Fruit fly (Drosophila melanogaster): ENCODE data around the gene CG17470.
A peak's percentile ranks its signal among the peaks of the same experiment; 100 is the strongest.

The CG17470 gene

dm6 chr2L:20643144-20643543, at the start of gene CG17470:
Gene CG17470 (minus strand): TSS chr2L:20643244.
- no peak for TF ChIP-seq CG32121 (GFP tag; IDR thresholded peaks at IDR 0.05)
- no peak for TF ChIP-seq CG12605 (GFP tag; IDR thresholded peaks at IDR 0.05)
- TF ChIP-seq D1 (tag; optimal IDR thresholded peaks at IDR 0.05), result no peak
- no peak for TF ChIP-seq CG17806 (tag; optimal IDR thresholded peaks at IDR 0.05)
- TF ChIP-seq CG4496 (GFP tag; IDR thresholded peaks at IDR 0.05), result no peak
- TF ChIP-seq fd96Ca (GFP tag; IDR thresholded peaks at IDR 0.05), result no peak
- TF ChIP-seq CG15710 (tag; optimal IDR thresholded peaks at IDR 0.05), result no peak
- TF ChIP-seq CG8301 (tag; optimal IDR thresholded peaks at IDR 0.05), result no peak
- TF ChIP-seq CG14655 (GFP tag; optimal IDR thresholded peaks at IDR 0.05), result no peak
- no peak for TF ChIP-seq Pif1A (GFP tag; optimal IDR thresholded peaks at IDR 0.05)
- no peak for TF ChIP-seq CG10348 (GFP tag; IDR thresholded peaks at IDR 0.05)
- TF ChIP-seq gl (tag; optimal IDR thresholded peaks at IDR 0.05), result no peak
- TF ChIP-seq Snoo (tag; optimal IDR thresholded peaks at IDR 0.05), result no peak
- TF ChIP-seq Pif1B (GFP tag; optimal IDR thresholded peaks at IDR 0.05), result no peak
- TF ChIP-seq Ets98B (GFP tag; IDR thresholded peaks at IDR 0.05), result no peak
- TF ChIP-seq CG34367 (tag; optimal IDR thresholded peaks at IDR 0.05), result no peak

dm6 chr2L:20690055-20690454, 47.0 kb upstream of the CG17470 start:
- no peak for TF ChIP-seq CG8301 (tag; optimal IDR thresholded peaks at IDR 0.05)
- TF ChIP-seq CG4496 (GFP tag; IDR thresholded peaks at IDR 0.05), result 0 out of 3 replicates have a peak, but pooled peaks have one; percentile 18

dm6 chr2L:20688722-20689121, 45.7 kb upstream of the CG17470 start:
- TF ChIP-seq EcR (GFP tag; optimal IDR thresholded peaks at IDR 0.05) (no peak), CG15710 (tag; optimal IDR thresholded peaks at IDR 0.05) (no peak), CG8301 (tag; optimal IDR thresholded peaks at IDR 0.05) (no peak), CG8159 (tag; optimal IDR thresholded peaks at IDR 0.05) (no peak), Snoo (tag; optimal IDR thresholded peaks at IDR 0.05) (no peak), CG34367 (tag; optimal IDR thresholded peaks at IDR 0.05) (no peak), CG32121 (GFP tag; IDR thresholded peaks at IDR 0.05) (no peak), Ets98B (GFP tag; IDR thresholded peaks at IDR 0.05) (no peak), gl (tag; optimal IDR thresholded peaks at IDR 0.05) (no peak), CG12605 (GFP tag; IDR thresholded peaks at IDR 0.05) (no peak), Pif1A (GFP tag; optimal IDR thresholded peaks at IDR 0.05) (no peak), CG9948 (tag; optimal IDR thresholded peaks at IDR 0.05) (no peak), rn (GFP tag; IDR thresholded peaks at IDR 0.05) (no peak), CG10348 (GFP tag; IDR thresholded peaks at IDR 0.05) (no peak), CG14655 (GFP tag; optimal IDR thresholded peaks at IDR 0.05) (no peak), CG4496 (GFP tag; IDR thresholded peaks at IDR 0.05) (no peak), D1 (tag; optimal IDR thresholded peaks at IDR 0.05) (no peak), CG13204 (GFP tag; optimal IDR thresholded peaks at IDR 0.05) (no peak), Pif1B (GFP tag; optimal IDR thresholded peaks at IDR 0.05) (no peak), fd96Ca (GFP tag; IDR thresholded peaks at IDR 0.05) (no peak)

dm6 chr2L:20682136-20682733, 39.2 kb upstream of the CG17470 start, which contains the start of gene CG2617:
Gene CG2617 (plus strand): TSS chr2L:20682368.
- TF ChIP-seq Pif1A (GFP tag; optimal IDR thresholded peaks at IDR 0.05) (no peak), Ets98B (GFP tag; IDR thresholded peaks at IDR 0.05) (no peak), CG14655 (GFP tag; optimal IDR thresholded peaks at IDR 0.05) (no peak), EcR (GFP tag; optimal IDR thresholded peaks at IDR 0.05) (no peak), CG10348 (GFP tag; IDR thresholded peaks at IDR 0.05) (no peak), CG34367 (tag; optimal IDR thresholded peaks at IDR 0.05) (no peak), CG9948 (tag; optimal IDR thresholded peaks at IDR 0.05) (no peak), Pif1B (GFP tag; optimal IDR thresholded peaks at IDR 0.05) (no peak), rn (GFP tag; IDR thresholded peaks at IDR 0.05) (no peak), CG32121 (GFP tag; IDR thresholded peaks at IDR 0.05) (no peak), D1 (tag; optimal IDR thresholded peaks at IDR 0.05) (no peak), fd96Ca (GFP tag; IDR thresholded peaks at IDR 0.05) (no peak), Snoo (tag; optimal IDR thresholded peaks at IDR 0.05) (no peak), CG4496 (GFP tag; IDR thresholded peaks at IDR 0.05) (no peak), CG15710 (tag; optimal IDR thresholded peaks at IDR 0.05) (no peak), gl (tag; optimal IDR thresholded peaks at IDR 0.05) (no peak), CG8301 (tag; optimal IDR thresholded peaks at IDR 0.05) (no peak), CG17806 (tag; optimal IDR thresholded peaks at IDR 0.05) (no peak)

dm6 chr2L:20681648-20682098, 38.6 kb upstream of the CG17470 start, which contains the start of gene Cen:
Gene Cen (minus strand): TSS chr2L:20681846.
- no peak for TF ChIP-seq CG13204 (GFP tag; optimal IDR thresholded peaks at IDR 0.05)
- peak; percentile 73 for TF ChIP-seq Pif1B (GFP tag; optimal IDR thresholded peaks at IDR 0.05)
- 0 out of 3 replicates have a peak, but pooled peaks have one; percentile 62 for TF ChIP-seq CG4496 (GFP tag; IDR thresholded peaks at IDR 0.05)
- no peak for TF ChIP-seq D1 (tag; optimal IDR thresholded peaks at IDR 0.05)
- peak; percentile 63 for TF ChIP-seq CG15710 (tag; optimal IDR thresholded peaks at IDR 0.05)
- 0 out of 2 replicates have a peak, but pooled peaks have one; percentile 13 for TF ChIP-seq Ets98B (GFP tag; IDR thresholded peaks at IDR 0.05)
- TF ChIP-seq CG32121 (GFP tag; IDR thresholded peaks at IDR 0.05), result 0 out of 2 replicates have a peak, but pooled peaks have one; percentile 12
- TF ChIP-seq rn (GFP tag; IDR thresholded peaks at IDR 0.05), result no peak
- TF ChIP-seq CG34367 (tag; optimal IDR thresholded peaks at IDR 0.05), result peak; percentile 35
- TF ChIP-seq CG12605 (GFP tag; IDR thresholded peaks at IDR 0.05), result peak; percentile 52; the same call in 1 of the 2 replicates
- no peak for TF ChIP-seq CG8159 (tag; optimal IDR thresholded peaks at IDR 0.05)
- TF ChIP-seq EcR (GFP tag; optimal IDR thresholded peaks at IDR 0.05), result no peak
- TF ChIP-seq fd96Ca (GFP tag; IDR thresholded peaks at IDR 0.05), result no peak
- TF ChIP-seq CG14655 (GFP tag; optimal IDR thresholded peaks at IDR 0.05), result no peak
- TF ChIP-seq CG8301 (tag; optimal IDR thresholded peaks at IDR 0.05), result peak; percentile 22

- TF ChIP-seq Pif1B (GFP tag; optimal IDR thresholded peaks at IDR 0.05) (no peak), CG4496 (GFP tag; IDR thresholded peaks at IDR 0.05) (peak; percentile 44; the same call in 1 of the 3 replicates), CG10348 (GFP tag; IDR thresholded peaks at IDR 0.05) (no peak), CG13204 (GFP tag; optimal IDR thresholded peaks at IDR 0.05) (no peak), CG8159 (tag; optimal IDR thresholded peaks at IDR 0.05) (peak; percentile 43), fd96Ca (GFP tag; IDR thresholded peaks at IDR 0.05) (no peak), Ets98B (GFP tag; IDR thresholded peaks at IDR 0.05) (peak; percentile 59), CG15710 (tag; optimal IDR thresholded peaks at IDR 0.05) (peak; percentile 46), CG14655 (GFP tag; optimal IDR thresholded peaks at IDR 0.05) (no peak), rn (GFP tag; IDR thresholded peaks at IDR 0.05) (0 out of 2 replicates have a peak, but pooled peaks have one; percentile 10), CG9948 (tag; optimal IDR thresholded peaks at IDR 0.05) (peak; percentile 29), EcR (GFP tag; optimal IDR thresholded peaks at IDR 0.05) (peak; percentile 30), CG34367 (tag; optimal IDR thresholded peaks at IDR 0.05) (peak; percentile 28), CG12605 (GFP tag; IDR thresholded peaks at IDR 0.05) (peak; percentile 29; the same call in 1 of the 2 replicates), Snoo (tag; optimal IDR thresholded peaks at IDR 0.05) (peak; percentile 45), CG17806 (tag; optimal IDR thresholded peaks at IDR 0.05) (peak; percentile 39), CG32121 (GFP tag; IDR thresholded peaks at IDR 0.05) (0 out of 2 replicates have a peak, but pooled peaks have one; percentile 26), CG8301 (tag; optimal IDR thresholded peaks at IDR 0.05) (peak; percentile 25)
Measured at dm6 chr2L:20675875-20676274, 32.8 kb upstream of the CG17470 start, which contains the start of the genes CG31678 and IKKepsilon. Gene CG31678 (minus strand): TSS chr2L:20675941. Gene IKKepsilon (plus strand): TSS chr2L:20676045.
